Worm (Caenorhabditis elegans) whole organism, early embryonic: ENCODE data around the gene ZK1307.7.

Source experiments
- B0310.2 ChIP-seq: sonication (generic microtip); optimal IDR thresholded peaks from 2 replicates; lab custom pipeline; 2016; ENCODE audit warnings: mild to moderate bottlenecking, missing genetic modification characterization, missing compliant biosample characterization
- F13C5.2 ChIP-seq: sonication (generic microtip); optimal IDR thresholded peaks from 2 replicates; lab custom pipeline; 2017; ENCODE audit warnings: mild to moderate bottlenecking, missing genetic modification characterization, inconsistent platforms, missing compliant biosample characterization
- aly-1 ChIP-seq: sonication (generic microtip); optimal IDR thresholded peaks from 2 replicates; lab custom pipeline; 2016; ENCODE audit warnings: missing genetic modification characterization, missing compliant biosample characterization
- ama-1 ChIP-seq: fragments of 150-350 bp; optimal IDR thresholded peaks from 2 replicates; lab custom pipeline; 2014
- ceh-13 ChIP-seq: fragments of 200-800 bp; sonication (Bioruptor generic); optimal IDR thresholded peaks from 2 replicates; lab custom pipeline; 2018; ENCODE audit warnings: mild to moderate bottlenecking, missing genetic modification characterization, missing compliant biosample characterization
- ceh-36 ChIP-seq: sonication (generic microtip); optimal IDR thresholded peaks from 2 replicates; lab custom pipeline; 2016; ENCODE audit warnings: missing genetic modification characterization, inconsistent platforms, missing compliant biosample characterization
- ets-7 ChIP-seq: sonication (generic microtip); optimal IDR thresholded peaks from 2 replicates; lab custom pipeline; 2016; ENCODE audit warnings: missing genotype, missing genetic modification characterization, missing compliant biosample characterization
- flt-1 ChIP-seq: fragments of 200-800 bp; sonication (Bioruptor generic); IDR thresholded peaks from 2 replicates; pipeline ENCODE4 v1.3.6; 2022; ENCODE audit warnings: missing genetic modification characterization, missing compliant biosample characterization
- hmbx-1 ChIP-seq: sonication (generic microtip); optimal IDR thresholded peaks from 2 replicates; lab custom pipeline; 2016; ENCODE audit warnings: mild to moderate bottlenecking, missing genetic modification characterization, missing compliant biosample characterization
- hmg-4 ChIP-seq: fragments of 200-800 bp; sonication (Bioruptor generic); optimal IDR thresholded peaks from 2 replicates; lab custom pipeline; 2018; ENCODE audit warnings: mild to moderate bottlenecking, missing genetic modification characterization, missing compliant biosample characterization
- hnd-1 ChIP-seq: sonication (generic microtip); optimal IDR thresholded peaks from 2 replicates; lab custom pipeline; 2016; ENCODE audit warnings: missing genetic modification characterization, missing compliant biosample characterization
- pes-1 ChIP-seq: fragments of 200-800 bp; sonication (Bioruptor generic); IDR thresholded peaks from 2 replicates; pipeline ENCODE4 v1.3.6; 2022; ENCODE audit warnings: missing genetic modification reagents, missing genetic modification characterization, missing compliant biosample characterization
- scrt-1 ChIP-seq: fragments of 200-800 bp; sonication (Bioruptor generic); IDR thresholded peaks from 2 replicates; pipeline ENCODE4 v1.3.6; 2022; ENCODE audit warnings: missing genetic modification characterization, missing compliant biosample characterization
- sea-1 ChIP-seq: fragments of 200-800 bp; sonication (Bioruptor generic); conservative IDR thresholded peaks from 2 replicates; pipeline ENCODE4 v1.3.6; 2022; ENCODE audit warnings: missing genetic modification characterization, missing compliant biosample characterization
- tbx-11 ChIP-seq: fragments of 200-800 bp; sonication (Bioruptor generic); IDR thresholded peaks from 2 replicates; pipeline ENCODE4 v1.3.6; 2022; ENCODE audit warnings: missing genetic modification characterization, missing compliant biosample characterization
- tbx-37 ChIP-seq: fragments of 200-800 bp; sonication (Bioruptor generic); conservative IDR thresholded peaks from 2 replicates; pipeline ENCODE4 v1.3.6; 2022; ENCODE audit warnings: missing genetic modification reagents, missing genetic modification characterization, missing compliant biosample characterization
- tra-4 ChIP-seq: sonication (generic microtip); optimal IDR thresholded peaks from 2 replicates; lab custom pipeline; 2017; ENCODE audit warnings: missing genetic modification characterization, missing compliant biosample characterization

Gene ZK1307.7

ce11 chrII:9614728-9615127 is 21.7 kb upstream of the ZK1307.7 start, which contains the start of gene hlh-6:
hlh-6 (minus strand) TSS chrII:9614828.
- TF ChIP-seq hnd-1 (no peak), sea-1 (GFP tag; lab: Robert Waterston, UW) (no peak), tbx-37 (GFP tag; lab: Robert Waterston, UW) (no peak), pes-1 (GFP tag; lab: Robert Waterston, UW) (no peak), ets-7 (tag; lab: Kevin White, UChicago) (no peak), ceh-36 (no peak), aly-1 (tag; lab: Kevin White, UChicago) (no peak), tra-4 (tag; lab: Kevin White, UChicago) (no peak), hmbx-1 (no peak)

- TF ChIP-seq ets-7 (tag; lab: Kevin White, UChicago) (no peak), tbx-11 (GFP tag; lab: Robert Waterston, UW) (no peak), pes-1 (GFP tag; lab: Robert Waterston, UW) (no peak), ceh-13 (no peak), hnd-1 (no peak), B0310.2 (tag; lab: Kevin White, UChicago) (no peak), aly-1 (tag; lab: Kevin White, UChicago) (no peak), tra-4 (tag; lab: Kevin White, UChicago) (no peak), scrt-1 (no peak), tbx-37 (GFP tag; lab: Robert Waterston, UW) (no peak), ama-1 (lab: Kevin White, UChicago) (no peak)
Measured at ce11 chrII:9617039-9617901, 19.1 kb upstream of the ZK1307.7 start, which contains the start of gene hal-3. hal-3 (minus strand) TSS chrII:9617125.

DNA sequence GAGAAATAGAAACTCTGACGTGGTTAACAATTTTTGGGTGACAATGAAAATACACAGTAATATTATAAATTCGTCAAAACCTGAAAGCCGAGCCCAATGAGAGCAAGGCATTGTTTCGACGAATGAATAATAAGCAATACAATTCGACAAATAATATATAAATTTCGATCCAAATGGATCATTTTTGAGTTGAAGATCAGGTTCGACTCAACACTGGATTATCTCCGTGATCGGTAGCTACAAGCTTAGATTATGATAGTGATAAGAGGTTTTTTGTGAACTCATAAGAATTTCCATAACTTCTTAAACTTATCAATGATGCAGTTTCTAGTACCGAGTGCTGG is 18.5 kb upstream of the ZK1307.7 start:
- TF ChIP-seq hmg-4 (GFP tag; lab: Kevin White, UChicago) (no peak), ets-7 (tag; lab: Kevin White, UChicago) (no peak), F13C5.2 (tag; lab: Kevin White, UChicago) (no peak), aly-1 (tag; lab: Kevin White, UChicago) (no peak), hnd-1 (no peak), flt-1 (no peak), B0310.2 (tag; lab: Kevin White, UChicago) (no peak), scrt-1 (no peak), ceh-36 (no peak), tra-4 (tag; lab: Kevin White, UChicago) (no peak), ama-1 (lab: Kevin White, UChicago) (no peak), hmbx-1 (no peak), tbx-11 (GFP tag; lab: Robert Waterston, UW) (no peak), tbx-37 (GFP tag; lab: Robert Waterston, UW) (no peak), sea-1 (GFP tag; lab: Robert Waterston, UW) (no peak), ceh-13 (no peak)

DNA sequence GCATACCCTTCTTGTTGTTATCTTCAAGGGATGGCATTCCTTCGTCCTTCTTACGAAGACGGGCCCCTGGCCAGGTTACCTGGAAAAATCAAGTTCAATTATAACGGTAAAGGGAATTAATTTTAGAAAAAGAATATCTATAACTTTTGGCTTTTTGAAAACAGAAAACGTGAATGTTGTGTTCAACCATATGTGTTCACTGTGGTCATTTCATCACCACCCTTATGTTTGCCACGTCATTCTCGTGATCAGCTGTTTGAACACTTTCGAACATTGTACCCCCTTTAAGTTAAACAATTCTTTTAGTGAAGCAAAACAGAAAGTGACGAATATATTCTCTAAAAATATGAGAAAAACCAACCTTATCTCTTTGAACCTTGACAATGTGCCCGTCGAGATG is 17.6 kb upstream of the ZK1307.7 start:
- no peak for TF ChIP-seq F13C5.2 (tag; lab: Kevin White, UChicago)
- no peak for TF ChIP-seq hnd-1
- no peak for TF ChIP-seq ets-7 (tag; lab: Kevin White, UChicago)
- no peak for TF ChIP-seq tbx-11 (GFP tag; lab: Robert Waterston, UW)
- TF ChIP-seq ceh-36, result no peak
- TF ChIP-seq tbx-37 (GFP tag; lab: Robert Waterston, UW), result no peak
- no peak for TF ChIP-seq hmbx-1
- TF ChIP-seq B0310.2 (tag; lab: Kevin White, UChicago), result no peak
- no peak for TF ChIP-seq aly-1 (tag; lab: Kevin White, UChicago)
- TF ChIP-seq ama-1 (lab: Kevin White, UChicago), result no peak
- no peak for TF ChIP-seq hmg-4 (GFP tag; lab: Kevin White, UChicago)
- no peak for TF ChIP-seq ceh-13

- TF ChIP-seq flt-1, result no peak
- TF ChIP-seq ceh-36, result no peak
- no peak for TF ChIP-seq ama-1 (lab: Kevin White, UChicago)
- no peak for TF ChIP-seq hmbx-1
- TF ChIP-seq tbx-11 (GFP tag; lab: Robert Waterston, UW), result no peak
- no peak for TF ChIP-seq hnd-1
- no peak for TF ChIP-seq F13C5.2 (tag; lab: Kevin White, UChicago)
- no peak for TF ChIP-seq tbx-37 (GFP tag; lab: Robert Waterston, UW)
- no peak for TF ChIP-seq pes-1 (GFP tag; lab: Robert Waterston, UW)
- no peak for TF ChIP-seq sea-1 (GFP tag; lab: Robert Waterston, UW)
- no peak for TF ChIP-seq scrt-1
- no peak for TF ChIP-seq hmg-4 (GFP tag; lab: Kevin White, UChicago)
- no peak for TF ChIP-seq tra-4 (tag; lab: Kevin White, UChicago)
- no peak for TF ChIP-seq ets-7 (tag; lab: Kevin White, UChicago)
- no peak for TF ChIP-seq ceh-13
- TF ChIP-seq B0310.2 (tag; lab: Kevin White, UChicago), result no peak
- TF ChIP-seq aly-1 (tag; lab: Kevin White, UChicago), result no peak
Measured at ce11 chrII:9619402-9619862, 17.0 kb upstream of the ZK1307.7 start.

- TF ChIP-seq hmg-4 (GFP tag; lab: Kevin White, UChicago) (peak; percentile 11), aly-1 (tag; lab: Kevin White, UChicago) (no peak)
Measured at ce11 chrII:9619995-9620535, 16.3 kb upstream of the ZK1307.7 start.

ce11 chrII:9620616-9621015 is 15.8 kb upstream of the ZK1307.7 start:
- no peak for TF ChIP-seq scrt-1
- no peak for TF ChIP-seq flt-1
- TF ChIP-seq ets-7 (tag; lab: Kevin White, UChicago), result no peak
- TF ChIP-seq ceh-13, result no peak
- TF ChIP-seq hnd-1, result no peak
- no peak for TF ChIP-seq B0310.2 (tag; lab: Kevin White, UChicago)
- no peak for TF ChIP-seq tbx-37 (GFP tag; lab: Robert Waterston, UW)
- TF ChIP-seq tra-4 (tag; lab: Kevin White, UChicago), result no peak
- TF ChIP-seq tbx-11 (GFP tag; lab: Robert Waterston, UW), result no peak
- TF ChIP-seq ceh-36, result no peak
